Worm (Caenorhabditis elegans) whole organism, L4 larva: ENCODE measurements around the gene ZK688.5.

Experiments
- F10B5.3 ChIP-seq: sonication (generic microtip); optimal IDR thresholded peaks from 2 replicates; lab custom pipeline; 2016; ENCODE audit warnings: mild to moderate bottlenecking, missing genetic modification characterization, missing compliant biosample characterization
- Y5F2A.4 ChIP-seq: fragments of 200-800 bp; sonication (Bioruptor generic); optimal IDR thresholded peaks from 2 replicates; lab custom pipeline; 2018; ENCODE audit warnings: mild to moderate bottlenecking, missing genetic modification characterization, missing compliant biosample characterization
- ZK337.2 ChIP-seq: fragments of 200-800 bp; sonication (Bioruptor generic); IDR thresholded peaks from 2 replicates; pipeline ENCODE4 v1.3.6; 2022; ENCODE audit warnings: missing genetic modification reagents, missing genetic modification characterization, missing compliant biosample characterization
- aly-2 ChIP-seq: sonication (generic microtip); optimal IDR thresholded peaks from 2 replicates; lab custom pipeline; 2018; ENCODE audit warnings: missing biosample characterization, missing genetic modification characterization
- ceh-44 ChIP-seq: fragments of 200-800 bp; sonication (Bioruptor generic); IDR thresholded peaks from 2 replicates; pipeline ENCODE4 v1.3.6; 2022; ENCODE audit warnings: missing genetic modification reagents, missing genetic modification characterization, missing compliant biosample characterization
- ceh-62 ChIP-seq: sonication (generic microtip); optimal IDR thresholded peaks from 2 replicates; lab custom pipeline; 2017; ENCODE audit warnings: missing biosample characterization, missing genetic modification characterization
- dmd-6 ChIP-seq: fragments of 200-800 bp; sonication (Bioruptor generic); IDR thresholded peaks from 2 replicates; pipeline ENCODE4 v1.3.6; 2022; ENCODE audit warnings: missing genetic modification reagents, missing genetic modification characterization, missing compliant biosample characterization
- dve-1 ChIP-seq: sonication (generic microtip); optimal IDR thresholded peaks from 2 replicates; lab custom pipeline; 2017; ENCODE audit warnings: antibody characterized with exemption, mild to moderate bottlenecking, missing genetic modification characterization, missing compliant biosample characterization; ENCODE audit not compliant: insufficient read depth
- egl-27 ChIP-seq: sonication (generic microtip); optimal IDR thresholded peaks from 3 replicates; lab custom pipeline; 2017; ENCODE audit warnings: missing biosample characterization, missing genetic modification reagents, missing genetic modification characterization
- hlh-30 ChIP-seq: sonication (generic microtip); optimal IDR thresholded peaks from 2 replicates; lab custom pipeline; 2017; ENCODE audit warnings: antibody characterized with exemption, mild to moderate bottlenecking, missing genetic modification characterization, missing compliant biosample characterization; ENCODE audit not compliant: insufficient read depth
- hmg-1.1 ChIP-seq: fragments of 200-800 bp; sonication (Bioruptor generic); IDR thresholded peaks from 2 replicates; pipeline ENCODE4 v1.3.6; 2022; ENCODE audit warnings: missing genetic modification reagents, missing genetic modification characterization, missing compliant biosample characterization
- jun-1 ChIP-seq: fragments of 150-350 bp; optimal IDR thresholded peaks from 2 replicates; lab custom pipeline; 2014; ENCODE audit warnings: missing biosample characterization, missing genetic modification reagents, missing genetic modification characterization
- lim-7 ChIP-seq: fragments of 200-800 bp; sonication (Bioruptor generic); IDR thresholded peaks from 2 replicates; pipeline ENCODE4 v1.3.6; 2022; ENCODE audit warnings: missing genetic modification characterization, missing compliant biosample characterization
- lin-38 ChIP-seq: fragments of 200-800 bp; sonication (Bioruptor generic); IDR thresholded peaks from 2 replicates; pipeline ENCODE4 v1.3.6; 2022; ENCODE audit warnings: missing genetic modification reagents, missing genetic modification characterization, missing compliant biosample characterization
- lin-39 ChIP-seq: fragments of 150-350 bp; optimal IDR thresholded peaks from 2 replicates; lab custom pipeline; 2014; ENCODE audit warnings: missing biosample characterization, missing genetic modification reagents, missing genetic modification characterization
- mdl-1 ChIP-seq, 2 experiments: fragments of 150-350 bp in 1 of 2; sonication (generic microtip) in 1 of 2; optimal IDR thresholded peaks; 2 replicates each; lab custom pipeline; 2014 to 2017; ENCODE audit warnings: missing biosample characterization in 2 of 2, missing genetic modification characterization in 2 of 2
- mxl-3 ChIP-seq: fragments of 200-800 bp; sonication (Bioruptor generic); optimal IDR thresholded peaks from 2 replicates; lab custom pipeline; 2018; ENCODE audit warnings: mild to moderate bottlenecking, missing genetic modification characterization, missing compliant biosample characterization
- nhr-11 ChIP-seq: fragments of 150-350 bp; optimal IDR thresholded peaks from 2 replicates; lab custom pipeline; 2014; ENCODE audit warnings: missing biosample characterization, missing genetic modification characterization
- nhr-237 ChIP-seq: sonication (generic microtip); optimal IDR thresholded peaks from 2 replicates; lab custom pipeline; 2017; ENCODE audit warnings: missing biosample characterization, missing genetic modification characterization
- nhr-28 ChIP-seq: fragments of 150-350 bp; optimal IDR thresholded peaks from 2 replicates; lab custom pipeline; 2014; ENCODE audit warnings: missing biosample characterization, missing genetic modification characterization
- nhr-42 ChIP-seq: fragments of 200-800 bp; sonication (Bioruptor generic); IDR thresholded peaks from 2 replicates; pipeline ENCODE4 v1.3.6; 2022; ENCODE audit warnings: missing genetic modification characterization, missing compliant biosample characterization
- nhr-76 ChIP-seq: fragments of 150-350 bp; optimal IDR thresholded peaks from 2 replicates; lab custom pipeline; 2014; ENCODE audit warnings: missing biosample characterization, missing genetic modification characterization
- pha-4 ChIP-seq, 2 experiments: fragments of 150-350 bp in 1 of 2; fragments of 200-800 bp in 1 of 2; sonication (Bioruptor generic) in 1 of 2; IDR thresholded peaks in 1 of 2; optimal IDR thresholded peaks in 1 of 2; 2 replicates each; pipeline versions ENCODE4 v1.3.6 to Lab custom; 2014 to 2022; ENCODE audit warnings: missing genetic modification characterization in 2 of 2, missing genetic modification reagents in 2 of 2, missing biosample characterization in 1 of 2, missing compliant biosample characterization in 1 of 2
- pqm-1 ChIP-seq: sonication (generic microtip); optimal IDR thresholded peaks from 2 replicates; lab custom pipeline; 2017; ENCODE audit warnings: missing biosample characterization, missing genetic modification characterization
- snpc-1.2 ChIP-seq: fragments of 200-800 bp; sonication (Bioruptor generic); IDR thresholded peaks from 2 replicates; pipeline ENCODE4 v1.3.6; 2022; ENCODE audit warnings: missing genetic modification reagents, missing genetic modification characterization, missing compliant biosample characterization
- snpc-4 ChIP-seq: fragments of 150-350 bp; optimal IDR thresholded peaks from 2 replicates; lab custom pipeline; 2014; ENCODE audit warnings: missing biosample characterization, missing genetic modification characterization
- tag-97 ChIP-seq: fragments of 200-800 bp; sonication (Bioruptor generic); IDR thresholded peaks from 2 replicates; pipeline ENCODE4 v1.3.6; 2022; ENCODE audit warnings: missing genetic modification characterization, missing compliant biosample characterization
- tra-1 ChIP-seq: fragments of 200-800 bp; sonication (Bioruptor generic); IDR thresholded peaks from 2 replicates; pipeline ENCODE4 v1.3.6; 2022; ENCODE audit warnings: missing genetic modification reagents, missing genetic modification characterization, missing compliant biosample characterization
- unc-62 ChIP-seq, 3 experiments: fragments of 150-350 bp in 1 of 3; sonication (generic microtip); optimal IDR thresholded peaks in 2 of 3; peaks in 1 of 3; 1 replicate in 1 of 3; 2 replicates in 2 of 3; lab custom pipeline; 2014 to 2017; ENCODE audit warnings: missing biosample characterization in 3 of 3, missing genetic modification characterization in 3 of 3, missing genetic modification reagents in 3 of 3, missing genotype in 1 of 3
- zip-2 ChIP-seq: fragments of 150-350 bp; optimal IDR thresholded peaks from 2 replicates; lab custom pipeline; 2014; ENCODE audit warnings: missing biosample characterization, missing genetic modification characterization
- ztf-7 ChIP-seq: fragments of 150-350 bp; optimal IDR thresholded peaks from 2 replicates; lab custom pipeline; 2014; ENCODE audit warnings: missing biosample characterization, missing genetic modification characterization

Gene ZK688.5

DNA sequence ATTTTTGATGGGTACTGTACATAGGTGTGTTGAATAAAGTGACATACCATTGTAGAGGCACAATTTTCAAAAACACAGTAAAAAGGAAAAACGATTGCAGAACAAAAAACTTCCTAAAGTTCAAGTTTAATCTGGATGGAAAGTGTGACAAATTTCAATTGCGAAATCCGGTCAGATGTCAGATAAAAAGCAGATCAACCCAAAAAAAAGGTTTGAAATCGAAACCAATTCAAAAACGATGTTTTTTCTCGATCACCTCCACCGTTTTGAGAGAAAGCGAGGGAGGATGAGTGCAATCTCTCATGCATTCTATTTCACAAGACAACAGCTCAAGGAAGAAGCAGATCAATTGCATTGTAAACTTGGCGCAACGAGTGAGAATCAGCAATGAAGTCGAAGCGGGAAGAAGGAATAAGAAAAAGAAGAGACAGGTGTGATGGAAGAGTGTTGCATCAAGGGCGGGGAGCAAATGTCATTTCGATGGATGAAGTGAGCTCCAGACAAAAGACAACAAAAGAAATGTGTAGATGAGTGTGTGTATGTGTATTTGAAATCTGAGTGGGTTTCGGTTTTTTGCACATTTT lies 11.2 kb downstream of the ZK688.5 start:
- no peak for TF ChIP-seq mxl-3 (GFP tag; lab: Kevin White, UChicago)
- no peak for TF ChIP-seq unc-62 (GFP tag; optimal IDR thresholded peaks at IDR 0.05 in 1 of 2; lab: Kevin White, UChicago)
- no peak for TF ChIP-seq unc-62 (tag; optimal IDR thresholded peaks at IDR 0.05; lab: Kevin White, UChicago)
- no peak for TF ChIP-seq lim-7 (GFP tag; lab: Robert Waterston, UW)
- peak; percentile 41 for TF ChIP-seq nhr-11 (tag; lab: Kevin White, UChicago)
- TF ChIP-seq nhr-237 (tag; lab: Kevin White, UChicago), result no peak

DNA sequence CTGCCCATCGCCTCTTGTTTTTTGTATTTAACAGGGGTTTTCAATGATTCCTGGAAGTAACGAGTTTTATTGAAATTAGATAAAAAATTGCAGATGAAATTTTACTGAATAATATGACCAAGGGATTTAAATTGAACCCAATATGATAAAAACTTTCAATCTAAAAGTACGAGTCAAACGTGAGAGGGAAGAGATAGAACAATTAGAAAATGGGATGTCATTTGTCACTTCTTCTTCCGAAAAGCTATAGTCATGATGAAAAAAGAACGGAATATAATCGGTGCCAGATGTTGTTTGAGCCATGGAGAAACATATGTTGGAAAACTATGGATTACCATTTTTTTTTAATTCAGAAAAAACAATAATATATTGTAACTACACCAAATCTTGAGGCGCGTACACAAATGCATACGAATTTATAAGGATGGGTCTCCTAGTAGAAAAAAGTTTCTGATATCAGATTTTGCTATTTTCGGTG lies 12.5 kb downstream of the ZK688.5 start, which contains the start of gene sup-18:
TSS of gene sup-18 (minus strand) at position 51 of the 478 bp plus-strand sequence.
- TF ChIP-seq F10B5.3 (tag; lab: Kevin White, UChicago) (no peak), ceh-44 (GFP tag; lab: Robert Waterston, UW) (no peak), ztf-7 (no peak), dve-1 (tag; lab: Kevin White, UChicago) (no peak), lin-39 (tag; lab: Kevin White, UChicago) (no peak), hlh-30 (tag; lab: Kevin White, UChicago) (no peak), unc-62 (GFP tag; optimal IDR thresholded peaks at IDR 0.05 in 1 of 2; lab: Kevin White, UChicago) (peak in 1 of 2 experiments; percentile 36), unc-62 (tag; optimal IDR thresholded peaks at IDR 0.05; lab: Kevin White, UChicago) (no peak)

DNA sequence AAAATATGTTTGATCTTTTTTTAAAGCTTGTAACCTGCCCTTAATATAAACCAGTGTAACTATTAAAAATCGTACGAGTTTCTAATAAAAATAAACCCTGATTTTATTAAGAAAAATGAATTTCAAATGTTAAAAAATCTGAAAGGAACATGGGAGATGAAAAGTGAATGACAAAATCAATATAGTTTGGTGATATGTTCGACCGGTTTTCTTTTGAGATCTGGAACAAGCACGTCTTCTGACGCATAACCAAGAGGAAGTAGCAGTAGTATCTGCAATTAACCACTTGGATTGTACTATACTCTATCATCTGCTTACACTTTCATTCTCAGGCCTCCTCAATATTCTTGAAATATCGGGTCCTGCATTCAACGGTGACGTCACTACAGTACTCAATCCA lies 14.3 kb downstream of the ZK688.5 start:
- TF ChIP-seq ZK337.2 (GFP tag; lab: Robert Waterston, UW) (no peak), unc-62 (GFP tag; optimal IDR thresholded peaks at IDR 0.05 in 1 of 2; lab: Kevin White, UChicago) (peak in 1 of 2 experiments; percentile 93), unc-62 (tag; optimal IDR thresholded peaks at IDR 0.05; lab: Kevin White, UChicago) (no peak)

DNA sequence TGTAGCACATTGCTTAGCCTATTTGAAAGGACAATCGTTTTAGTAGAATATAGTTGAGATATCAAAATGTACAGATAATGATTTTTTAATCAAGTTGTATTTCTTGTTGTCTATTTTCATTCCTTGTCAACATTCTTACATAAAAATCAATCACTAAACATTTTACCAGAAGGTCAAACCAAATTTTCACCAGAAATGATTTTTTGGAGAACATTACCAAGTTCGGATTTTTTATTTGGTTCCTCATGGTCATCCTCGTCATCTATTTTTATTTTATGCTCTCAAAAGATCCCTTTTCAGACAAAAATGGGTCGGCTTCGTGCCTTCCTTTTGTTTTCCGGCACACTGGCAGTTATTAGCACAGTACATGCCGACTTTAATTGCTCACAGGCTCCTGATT lies 17.9 kb downstream of the ZK688.5 start, which contains the start of gene tyr-1:
TSS of gene tyr-1 (plus strand) at position 301 of the 400 bp plus-strand sequence.
- TF ChIP-seq jun-1 (tag; lab: Kevin White, UChicago), result no peak
- no peak for TF ChIP-seq dmd-6 (GFP tag; lab: Robert Waterston, UW)
- TF ChIP-seq pqm-1, result no peak
- TF ChIP-seq tra-1 (GFP tag; lab: Robert Waterston, UW), result no peak

DNA sequence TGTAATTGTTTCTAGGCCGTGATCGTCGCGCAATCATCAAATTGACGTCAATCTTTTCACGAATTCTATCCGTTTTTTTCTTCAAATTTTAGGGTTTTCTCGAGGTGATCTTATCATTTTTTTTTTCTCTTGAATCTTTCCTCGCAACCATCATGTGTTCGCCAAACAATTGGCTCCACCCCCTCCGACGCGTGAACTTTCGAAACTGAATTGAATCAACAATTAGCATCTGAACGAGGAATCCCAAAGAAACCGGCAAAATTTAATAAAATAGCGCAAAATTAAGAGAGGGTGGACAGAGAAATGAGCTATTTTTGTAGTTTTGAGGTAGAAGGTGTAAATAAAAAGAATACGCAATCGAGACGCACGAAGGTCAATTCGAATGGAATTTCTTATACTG lies 18.6 kb downstream of the ZK688.5 start:
- TF ChIP-seq ceh-44 (GFP tag; lab: Robert Waterston, UW) (no peak), nhr-76 (tag; lab: Kevin White, UChicago) (no peak), mdl-1 (tag; optimal IDR thresholded peaks at IDR 0.05; lab: Kevin White, UChicago) (peak in 1 of 2 experiments; percentile 23), tag-97 (no peak), unc-62 (GFP tag; optimal IDR thresholded peaks at IDR 0.05 in 1 of 2; lab: Kevin White, UChicago) (peak in 1 of 2 experiments; percentile 56), unc-62 (tag; optimal IDR thresholded peaks at IDR 0.05; lab: Kevin White, UChicago) (no peak), nhr-11 (tag; lab: Kevin White, UChicago) (no peak), ceh-62 (tag; lab: Kevin White, UChicago) (no peak), snpc-4 (tag; lab: Kevin White, UChicago) (no peak), Y5F2A.4 (GFP tag; lab: Kevin White, UChicago) (no peak), nhr-28 (peak; percentile 48), hlh-30 (tag; lab: Kevin White, UChicago) (peak; percentile 24), egl-27 (tag; lab: Kevin White, UChicago) (no peak), dve-1 (tag; lab: Kevin White, UChicago) (no peak)
- TF ChIP-seq, all 104 proteins: peak for 4

DNA sequence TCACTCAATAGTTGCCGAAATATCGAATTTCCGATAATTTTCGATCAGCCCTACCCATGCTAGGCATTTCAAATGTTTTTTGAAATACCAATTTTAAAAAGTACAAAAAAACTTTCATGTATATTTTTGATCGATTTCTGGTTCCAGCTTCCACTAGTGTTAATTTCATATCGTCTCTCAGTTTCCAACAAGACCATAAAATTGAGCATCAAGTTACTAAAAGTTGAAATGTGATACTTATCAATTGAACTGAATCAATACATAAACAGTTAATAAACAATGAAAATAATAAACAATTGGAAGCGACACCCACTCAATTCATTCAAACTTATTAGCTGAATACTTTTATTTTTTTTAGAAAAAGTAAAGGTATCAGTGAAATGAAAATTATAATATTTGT lies 25.2 kb downstream of the ZK688.5 start, which contains the start of gene cup-4:
TSS of gene cup-4 (plus strand) at position 301 of the 400 bp plus-strand sequence.
- no peak for TF ChIP-seq lim-7 (GFP tag; lab: Robert Waterston, UW)
- TF ChIP-seq hmg-1.1 (GFP tag; lab: Robert Waterston, UW), result no peak
- TF ChIP-seq pha-4 (GFP tag; IDR thresholded peaks at IDR 0.05; lab: Robert Waterston, UW), result no peak
- TF ChIP-seq pha-4 (tag; optimal IDR thresholded peaks at IDR 0.05; lab: Kevin White, UChicago), result no peak
- TF ChIP-seq lin-38 (GFP tag; lab: Robert Waterston, UW), result no peak
- TF ChIP-seq nhr-42 (GFP tag; lab: Robert Waterston, UW), result no peak
- TF ChIP-seq snpc-4 (tag; lab: Kevin White, UChicago), result no peak
- TF ChIP-seq snpc-1.2 (GFP tag; lab: Robert Waterston, UW), result no peak
- no peak for TF ChIP-seq zip-2 (tag; lab: Kevin White, UChicago)
- no peak for TF ChIP-seq aly-2 (tag; lab: Kevin White, UChicago)
